Worm (Caenorhabditis elegans): ENCODE data around the gene F40G9.17.

The F40G9.17 gene

ce11 chrIII:254235-254634 lies 60.0 kb downstream of the F40G9.17 start, which contains the start of gene Y50D7A.3:
Y50D7A.3 (plus strand) TSS chrIII:254535.
- TF ChIP-seq hnd-1 (tag; optimal IDR thresholded peaks at IDR 0.05) (no peak), scrt-1 (GFP tag; IDR thresholded peaks at IDR 0.05) (no peak), tbx-11 (GFP tag; IDR thresholded peaks at IDR 0.05) (no peak), pes-1 (GFP tag; IDR thresholded peaks at IDR 0.05) (no peak), hmbx-1 (tag; optimal IDR thresholded peaks at IDR 0.05) (no peak), B0310.2 (tag; optimal IDR thresholded peaks at IDR 0.05) (no peak), flt-1 (GFP tag; IDR thresholded peaks at IDR 0.05) (no peak), ama-1 (optimal IDR thresholded peaks at IDR 0.05) (no peak), sea-1 (GFP tag; conservative IDR thresholded peaks at IDR 0.05) (no peak), tra-4 (tag; optimal IDR thresholded peaks at IDR 0.05) (no peak), ceh-13 (GFP tag; optimal IDR thresholded peaks at IDR 0.05) (no peak), tbx-37 (GFP tag; conservative IDR thresholded peaks at IDR 0.05) (no peak), ceh-36 (tag; optimal IDR thresholded peaks at IDR 0.05) (no peak), F13C5.2 (tag; optimal IDR thresholded peaks at IDR 0.05) (no peak), hmg-4 (GFP tag; optimal IDR thresholded peaks at IDR 0.05) (no peak), aly-1 (tag; optimal IDR thresholded peaks at IDR 0.05) (no peak), ets-7 (tag; optimal IDR thresholded peaks at IDR 0.05) (no peak)

All from whole organism, early embryonic.